Worm (Caenorhabditis elegans): ENCODE results near the gene srh-283.

srh-283 gene

DNA sequence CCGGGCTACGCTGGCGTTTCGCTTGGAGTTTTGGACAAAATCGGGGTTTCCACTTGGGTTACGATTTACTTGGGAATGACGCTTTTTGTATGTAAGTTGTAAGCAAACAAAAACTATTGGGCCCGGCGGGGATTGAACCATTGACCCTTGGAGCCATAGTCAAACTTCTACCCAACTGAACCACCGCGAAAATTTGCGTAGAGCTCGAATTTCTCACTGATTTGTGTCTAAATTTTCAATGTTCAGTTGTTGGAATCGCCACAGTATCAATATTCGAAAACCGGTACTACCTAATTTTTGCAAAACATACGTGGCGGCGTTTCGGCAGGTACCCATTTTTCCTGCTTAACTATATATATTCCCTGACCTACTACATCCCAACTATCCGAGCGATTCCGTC lies 2.6 kb downstream of the srh-283 start:
- TF ChIP-seq unc-62 (GFP tag; optimal IDR thresholded peaks at IDR 0.05) = no peak

DNA sequence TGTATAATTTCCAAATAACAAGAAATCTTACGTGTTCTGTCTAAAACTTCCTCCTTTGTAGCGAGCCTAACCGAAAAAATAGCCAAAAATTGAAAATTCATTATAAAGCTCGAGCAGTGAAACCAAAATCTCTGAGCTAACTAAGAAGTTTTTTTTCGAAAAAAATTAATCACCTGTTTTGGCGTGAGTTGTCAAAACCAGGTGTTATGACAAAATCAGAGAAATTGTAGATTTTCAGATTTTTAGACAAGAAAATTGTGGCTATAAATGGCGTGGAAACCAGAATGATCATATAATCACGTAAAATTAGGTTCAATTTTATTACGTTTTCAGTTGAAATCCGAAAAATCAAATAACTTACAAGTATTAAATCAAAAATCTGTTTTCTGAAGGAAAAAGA lies 8.0 kb downstream of the srh-283 start, which contains the start of gene sre-21:
sre-21 (minus strand) TSS at position 101 of the 400 bp plus-strand sequence.
- TF ChIP-seq unc-62 (GFP tag; optimal IDR thresholded peaks at IDR 0.05) = no peak

DNA sequence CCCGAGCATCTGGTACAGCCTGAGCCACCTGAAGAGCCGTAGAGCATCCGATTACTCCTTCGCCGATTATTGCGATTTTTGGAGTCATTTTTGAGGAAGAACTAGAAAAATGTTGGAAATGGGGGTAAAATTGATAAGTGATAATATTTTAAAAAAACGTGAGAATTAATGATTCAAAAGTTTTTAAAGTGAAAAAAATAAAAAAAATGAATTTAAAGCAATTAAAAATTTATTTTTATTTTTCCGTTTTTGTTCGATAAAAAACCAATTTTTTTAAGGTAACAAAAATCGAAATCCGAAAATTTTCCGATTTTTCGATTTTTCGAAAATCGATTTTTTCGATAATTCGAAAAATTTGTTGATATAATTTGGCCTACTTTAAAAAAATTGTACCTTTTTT lies 12.0 kb downstream of the srh-283 start, which contains the start of gene ddo-1:
ddo-1 (minus strand) TSS at position 101 of the 400 bp plus-strand sequence.
- TF ChIP-seq unc-62 (GFP tag; optimal IDR thresholded peaks at IDR 0.05) = no peak

DNA sequence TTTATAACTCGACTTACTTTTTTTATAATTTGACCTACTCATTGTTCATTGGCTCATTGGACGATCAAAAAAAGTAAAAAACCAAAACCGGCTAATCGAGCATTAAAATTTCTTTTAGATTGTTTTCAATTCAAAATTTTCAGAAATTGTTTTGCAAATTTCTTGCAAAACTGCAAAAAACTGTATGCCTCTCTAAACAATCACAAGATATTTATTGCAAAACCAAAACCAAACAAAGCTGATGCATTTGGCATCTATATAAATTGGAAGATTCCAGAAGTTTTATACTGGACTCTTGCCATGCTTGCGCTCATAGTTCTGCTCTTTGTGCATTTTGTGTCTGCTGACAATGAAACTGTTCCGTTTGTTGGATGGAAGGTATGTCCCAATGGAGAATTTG lies 12.5 kb downstream of the srh-283 start, which contains the start of gene C47A10.12:
C47A10.12 (plus strand) TSS at position 301 of the 400 bp plus-strand sequence.
- no peak for TF ChIP-seq unc-62 (GFP tag; optimal IDR thresholded peaks at IDR 0.05)

DNA sequence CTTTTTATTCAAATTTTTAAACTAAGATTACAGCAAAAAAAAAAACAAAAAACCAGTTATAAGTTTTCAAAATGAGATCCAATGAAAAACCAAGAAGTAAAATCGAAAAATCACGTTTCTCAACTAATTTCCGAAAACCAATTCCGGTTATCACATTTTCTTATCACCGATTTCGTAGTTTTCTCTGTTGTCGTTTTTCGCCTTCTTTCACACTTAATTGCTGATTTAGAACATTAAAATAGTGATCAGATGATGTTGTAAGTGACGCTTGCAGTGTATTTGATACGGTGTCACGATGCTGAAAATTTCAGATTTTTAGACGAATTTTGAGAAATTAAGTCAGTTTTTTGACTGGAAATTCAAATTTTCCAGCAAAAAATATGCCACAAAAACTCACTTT lies 15.1 kb downstream of the srh-283 start:
- no peak for TF ChIP-seq unc-62 (GFP tag; optimal IDR thresholded peaks at IDR 0.05)

DNA sequence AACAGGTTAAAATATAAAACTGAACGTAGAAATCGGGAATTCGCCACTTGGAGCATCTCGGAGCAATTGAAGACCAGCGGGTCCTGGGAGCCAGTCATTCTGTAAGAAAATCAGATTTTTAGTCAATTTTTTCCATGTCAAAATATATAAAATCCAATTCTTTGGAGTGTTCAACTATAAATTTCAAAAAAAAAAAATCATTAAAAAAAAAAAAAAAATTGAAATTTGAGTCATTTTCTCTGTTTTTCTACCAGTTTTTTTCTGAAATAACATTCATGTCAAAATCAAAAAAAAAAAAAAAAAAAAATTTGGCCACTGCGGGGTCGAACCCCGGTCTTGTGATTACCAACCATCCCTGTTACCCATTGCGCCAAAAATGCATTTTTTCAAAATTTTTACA lies 18.4 kb downstream of the srh-283 start, which contains the start of gene srab-12:
srab-12 (minus strand) TSS at position 101 of the 400 bp plus-strand sequence.
- TF ChIP-seq unc-62 (GFP tag; optimal IDR thresholded peaks at IDR 0.05) = no peak

DNA sequence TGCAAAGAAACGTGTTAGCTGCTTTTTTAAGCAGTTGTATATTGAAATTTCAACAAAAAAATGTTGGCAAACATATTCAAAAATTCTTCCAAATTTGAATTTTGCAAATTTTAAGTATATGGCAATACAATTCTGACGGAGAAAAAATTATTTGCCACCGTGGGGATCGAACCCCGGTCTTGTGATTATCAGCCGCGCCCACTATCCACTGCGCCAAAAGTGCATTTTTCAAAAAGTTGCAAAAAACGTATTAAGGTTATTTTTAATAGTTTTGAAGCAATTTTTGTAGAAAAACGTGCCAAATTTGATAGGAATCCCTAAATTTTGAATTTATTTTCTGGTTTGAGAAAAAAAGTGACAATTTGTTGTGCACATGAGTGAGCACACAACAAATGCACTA lies 19.2 kb downstream of the srh-283 start:
- TF ChIP-seq unc-62 (GFP tag; optimal IDR thresholded peaks at IDR 0.05) = no peak

DNA sequence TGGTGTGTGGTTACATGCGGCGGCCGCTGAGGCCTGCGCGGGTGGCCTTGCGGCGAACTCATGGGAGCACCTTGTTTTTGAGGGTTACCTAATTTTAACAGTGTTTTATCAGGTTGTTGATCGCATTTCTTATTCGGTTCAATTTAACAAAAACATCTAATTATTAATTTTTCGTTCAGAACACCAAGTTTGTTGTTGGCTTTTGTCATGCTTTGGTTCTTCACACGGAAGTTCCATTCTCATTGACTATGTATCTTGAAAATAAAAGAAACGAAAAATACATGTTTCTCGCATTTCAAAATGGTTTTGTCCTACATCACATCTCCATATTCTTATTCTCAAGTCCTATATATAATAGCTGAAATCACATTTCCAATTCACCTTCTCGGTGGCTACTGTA lies 25.0 kb downstream of the srh-283 start, which contains the start of gene srh-290:
srh-290 (plus strand) TSS at position 301 of the 400 bp plus-strand sequence.
- no peak for TF ChIP-seq unc-62 (GFP tag; optimal IDR thresholded peaks at IDR 0.05)

DNA sequence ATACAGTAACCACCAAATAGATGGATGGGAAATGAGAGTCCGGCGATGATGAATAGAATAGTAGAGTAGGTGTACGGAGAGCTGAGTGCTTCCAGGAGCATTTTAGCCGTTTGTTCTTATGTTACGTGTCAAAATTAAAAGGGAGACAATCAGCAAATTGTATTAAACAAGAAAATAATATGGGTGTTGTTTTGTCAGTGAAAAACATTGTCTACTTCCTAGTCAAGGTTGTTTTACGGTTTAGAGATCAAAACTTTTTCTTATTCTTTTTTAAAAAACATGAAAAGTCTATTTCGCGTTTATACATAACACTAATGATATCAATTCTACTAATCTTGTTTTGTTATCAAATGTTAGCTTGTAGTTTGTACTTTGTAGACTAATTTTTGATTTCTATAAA lies 28.8 kb downstream of the srh-283 start, which contains the start of gene srh-289:
srh-289 (minus strand) TSS at position 101 of the 400 bp plus-strand sequence.
- no peak for TF ChIP-seq unc-62 (GFP tag; optimal IDR thresholded peaks at IDR 0.05)

DNA sequence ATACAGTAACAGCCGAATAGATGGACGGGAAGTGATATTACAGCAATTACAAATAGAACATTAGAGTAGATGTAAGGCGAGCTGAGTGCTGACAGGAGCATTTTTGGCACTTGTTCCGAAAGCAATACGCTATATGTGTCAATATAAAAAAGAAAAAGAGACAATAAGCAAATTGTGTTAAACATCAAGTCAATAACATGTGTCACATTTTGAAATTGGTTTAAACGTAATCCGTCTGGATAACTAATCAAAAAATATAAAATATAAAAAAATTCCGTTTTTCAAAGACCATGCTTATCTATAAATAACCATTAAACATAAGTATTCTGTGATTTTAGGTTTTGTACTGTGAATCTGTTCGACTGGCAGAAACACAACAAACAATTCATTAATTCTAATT lies 30.5 kb downstream of the srh-283 start, which contains the start of gene srh-288:
srh-288 (minus strand) TSS at position 101 of the 400 bp plus-strand sequence.
- TF ChIP-seq unc-62 (GFP tag; optimal IDR thresholded peaks at IDR 0.05) = no peak

DNA sequence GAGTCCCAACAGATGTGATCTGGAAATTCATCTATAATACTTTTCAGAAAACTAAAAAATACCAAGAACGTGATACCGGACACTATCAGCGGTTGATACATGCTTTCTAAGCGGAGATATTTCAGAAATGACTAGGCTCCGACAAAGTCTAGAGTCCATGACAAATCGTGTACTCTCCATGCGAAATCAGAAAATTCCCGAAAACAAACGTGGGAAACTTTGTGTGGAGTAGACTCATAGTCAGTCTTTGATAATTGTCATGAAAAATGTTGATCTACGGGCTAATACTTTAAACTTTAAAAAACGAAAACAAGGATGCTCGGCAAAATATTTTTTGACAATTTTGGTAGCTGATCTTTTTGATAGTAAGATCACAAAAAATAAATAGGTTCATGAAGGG lies 33.6 kb downstream of the srh-283 start, which contains the start of gene srx-18:
srx-18 (minus strand) TSS at position 101 of the 400 bp plus-strand sequence.
- no peak for TF ChIP-seq unc-62 (GFP tag; optimal IDR thresholded peaks at IDR 0.05)

DNA sequence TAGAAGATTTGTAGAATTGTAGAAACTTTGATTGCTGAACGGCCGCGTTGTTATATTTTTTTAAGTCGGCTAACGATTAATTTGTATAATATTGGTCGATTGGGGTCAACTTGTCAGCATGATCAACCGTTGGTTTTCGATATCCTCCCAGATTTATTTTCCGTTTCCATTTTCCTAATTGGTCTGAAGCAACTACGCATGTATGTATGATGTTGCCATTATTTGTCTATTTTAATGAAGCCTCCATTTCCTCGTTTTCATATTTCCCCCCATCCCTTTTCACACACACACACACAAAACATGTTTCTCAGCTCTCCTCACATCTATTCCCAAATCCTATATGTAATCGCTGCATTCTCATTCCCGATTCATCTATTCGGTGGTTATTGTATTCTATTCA lies 35.4 kb downstream of the srh-283 start, which contains the start of gene srh-287:
srh-287 (plus strand) TSS at position 301 of the 400 bp plus-strand sequence.
- no peak for TF ChIP-seq unc-62 (GFP tag; optimal IDR thresholded peaks at IDR 0.05)

DNA sequence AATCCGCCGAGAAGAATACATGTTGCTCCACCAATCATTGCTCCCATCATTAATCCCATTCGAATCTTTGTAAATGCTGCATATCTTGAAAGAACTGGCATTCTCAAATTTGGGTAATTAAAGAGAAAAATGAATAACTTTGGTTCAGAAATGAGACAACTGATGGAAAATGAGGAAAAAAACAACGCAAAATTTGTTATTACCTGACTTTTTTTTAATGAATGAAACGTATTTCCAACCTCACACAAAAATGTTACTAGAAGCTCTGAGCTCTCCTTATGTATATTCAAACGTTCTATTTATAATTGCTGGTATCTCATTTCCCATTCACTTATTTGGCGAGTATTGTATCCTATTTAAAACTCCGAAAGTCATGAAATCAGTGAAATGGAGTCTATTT lies 37.4 kb downstream of the srh-283 start, which contains the start of the genes Y94A7B.11 and srh-292:
Y94A7B.11 (minus strand) TSS at position 101 of the 400 bp plus-strand sequence.
srh-292 (plus strand) TSS at position 251 of the 400 bp plus-strand sequence.
- TF ChIP-seq unc-62 (GFP tag; optimal IDR thresholded peaks at IDR 0.05) = no peak

DNA sequence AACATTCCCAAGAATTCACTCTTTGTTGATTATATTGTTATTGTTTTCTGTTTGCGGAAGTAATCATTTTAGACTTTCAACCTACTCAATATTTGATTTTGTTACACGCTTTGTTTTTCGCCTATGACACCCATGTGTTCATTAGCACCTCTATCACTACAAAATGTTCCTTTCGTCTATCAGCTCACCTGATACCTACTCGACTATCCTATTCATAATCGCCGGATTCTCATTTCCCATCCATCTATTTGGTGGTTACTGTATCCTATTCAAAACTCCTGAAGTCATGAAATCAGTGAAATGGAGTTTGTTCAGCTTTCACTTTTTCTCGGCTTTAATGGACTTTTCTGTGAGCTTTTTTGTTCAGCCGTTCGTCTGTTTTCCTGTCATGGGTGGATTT lies 40.2 kb downstream of the srh-283 start, which contains the start of gene srh-291:
srh-291 (plus strand) TSS at position 301 of the 400 bp plus-strand sequence.
- TF ChIP-seq unc-62 (GFP tag; optimal IDR thresholded peaks at IDR 0.05) = no peak

DNA sequence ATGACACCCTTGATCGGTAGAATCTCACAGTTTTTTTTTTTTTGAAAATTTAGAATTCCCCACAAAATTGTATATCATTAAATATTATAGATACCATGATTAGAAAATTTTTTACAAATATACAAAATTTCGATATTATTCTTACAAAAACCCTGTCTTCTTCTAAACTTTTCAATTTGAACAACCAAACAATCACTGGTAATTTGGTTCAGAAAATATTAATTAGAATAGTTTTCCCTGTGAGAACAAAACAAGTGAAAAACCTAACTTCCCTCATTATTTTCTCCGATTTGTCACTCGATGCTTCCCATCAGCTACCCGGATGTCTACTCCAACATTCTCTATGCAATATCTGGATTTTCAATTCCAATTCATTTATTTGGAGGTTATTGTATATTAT lies 44.9 kb downstream of the srh-283 start, which contains the start of gene srh-296:
srh-296 (plus strand) TSS at position 301 of the 400 bp plus-strand sequence.
- no peak for TF ChIP-seq unc-62 (GFP tag; optimal IDR thresholded peaks at IDR 0.05)

DNA sequence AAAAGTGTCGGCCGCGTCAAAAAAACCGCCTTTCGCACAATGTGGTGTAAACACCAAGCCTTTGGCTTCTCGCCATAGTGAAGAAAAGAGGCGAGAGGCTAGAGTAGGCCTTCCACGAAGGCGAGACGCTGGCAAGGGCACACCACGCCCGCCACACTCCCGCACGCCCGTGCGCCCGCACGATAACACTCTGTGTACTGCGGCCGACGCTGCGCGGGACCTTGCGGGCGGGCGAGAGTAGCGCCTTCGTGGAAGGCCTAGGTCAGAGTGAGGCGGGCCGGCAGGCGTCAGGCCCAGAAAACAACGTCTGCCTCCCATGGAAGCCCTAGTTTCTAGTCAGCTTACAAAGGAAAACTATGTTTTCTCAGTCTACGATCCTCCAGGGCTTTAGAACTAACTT lies 47.0 kb downstream of the srh-283 start:
- no peak for TF ChIP-seq unc-62 (GFP tag; optimal IDR thresholded peaks at IDR 0.05)
